Fruit fly (Drosophila melanogaster): ENCODE results near the gene Hakai.

dm6 chr2L:19548158-19548557 lies 34.1 kb downstream of the Hakai start, which contains the start of gene Tep4:
- TF ChIP-seq CG12605 (GFP tag; IDR thresholded peaks at IDR 0.05) (0 out of 2 replicates have a peak, but pooled peaks have one; percentile 7), CG10348 (GFP tag; IDR thresholded peaks at IDR 0.05) (no peak), rn (GFP tag; IDR thresholded peaks at IDR 0.05) (no peak), Ets98B (GFP tag; IDR thresholded peaks at IDR 0.05) (no peak), D1 (tag; optimal IDR thresholded peaks at IDR 0.05) (no peak), CG9948 (tag; optimal IDR thresholded peaks at IDR 0.05) (no peak), EcR (GFP tag; optimal IDR thresholded peaks at IDR 0.05) (peak; percentile 31), fd96Ca (GFP tag; IDR thresholded peaks at IDR 0.05) (no peak), Snoo (tag; optimal IDR thresholded peaks at IDR 0.05) (no peak), Pif1B (GFP tag; optimal IDR thresholded peaks at IDR 0.05) (no peak)

All from whole organism, pupa.